Fruit fly (Drosophila melanogaster) whole organism, embryonic: ENCODE data around the gene CG15514.
A peak's percentile ranks its signal among the peaks of the same experiment; 100 is the strongest.

Source experiments
- Aef1 ChIP-seq: fragments of 200-800 bp; sonication (Bioruptor generic); IDR thresholded peaks from 3 replicates; pipeline ENCODE4 v1.3.6; 2022; ENCODE audit warnings: missing biosample characterization, missing genetic modification characterization
- CG10462 ChIP-seq: fragments of 200-800 bp; sonication (Bioruptor generic); optimal IDR thresholded peaks from 2 replicates; lab custom pipeline; 2016; ENCODE audit warnings: missing biosample characterization, missing genetic modification characterization
- CG10979 ChIP-seq: fragments of 200-800 bp; sonication (Bioruptor generic); optimal IDR thresholded peaks from 2 replicates; lab custom pipeline; 2018; ENCODE audit warnings: missing biosample characterization, mild to moderate bottlenecking, missing genetic modification characterization, moderate library complexity
- CG11085 ChIP-seq: fragments of 200-800 bp; sonication (Bioruptor generic); IDR thresholded peaks from 2 replicates; pipeline ENCODE4 v1.3.6; 2022; ENCODE audit warnings: missing biosample characterization, missing genetic modification characterization
- CG11695 ChIP-seq: fragments of 200-800 bp; sonication (Bioruptor generic); IDR thresholded peaks from 3 replicates; pipeline ENCODE4 v1.3.6; 2022; ENCODE audit warnings: missing biosample characterization, missing genetic modification characterization
- CG11723 ChIP-seq: fragments of 200-800 bp; sonication (Bioruptor generic); optimal IDR thresholded peaks from 2 replicates; lab custom pipeline; 2017; ENCODE audit warnings: missing biosample characterization, mild to moderate bottlenecking, missing genetic modification characterization
- CG12236 ChIP-seq: fragments of 200-800 bp; sonication (Bioruptor generic); optimal IDR thresholded peaks from 2 replicates; lab custom pipeline; 2016; ENCODE audit warnings: missing biosample characterization, missing genetic modification characterization
- CG1233 ChIP-seq: fragments of 200-800 bp; sonication (Bioruptor generic); optimal IDR thresholded peaks from 4 replicates; lab custom pipeline; 2018; ENCODE audit warnings: missing biosample characterization, mild to moderate bottlenecking, missing genetic modification characterization
- CG14014 ChIP-seq: fragments of 200-800 bp; sonication (Bioruptor generic); IDR thresholded peaks from 2 replicates; pipeline ENCODE4 v1.3.6; 2022; ENCODE audit warnings: missing biosample characterization, missing genetic modification characterization
- CG14441 ChIP-seq: fragments of 200-800 bp; sonication (Bioruptor generic); IDR thresholded peaks from 2 replicates; pipeline ENCODE4 v1.3.6; 2022; ENCODE audit warnings: missing biosample characterization, missing genetic modification characterization
- CG15269 ChIP-seq: fragments of 200-800 bp; sonication (Bioruptor generic); optimal IDR thresholded peaks from 2 replicates; lab custom pipeline; 2018; ENCODE audit warnings: missing biosample characterization, mild to moderate bottlenecking, missing genetic modification characterization, moderate library complexity
- CG17829 ChIP-seq: fragments of 200-800 bp; optimal IDR thresholded peaks from 2 replicates; lab custom pipeline; 2019; ENCODE audit warnings: missing biosample characterization, mild to moderate bottlenecking, missing genetic modification characterization, moderate library complexity
- CG2678 ChIP-seq: fragments of 200-800 bp; sonication (Bioruptor generic); optimal IDR thresholded peaks from 3 replicates; lab custom pipeline; 2019; ENCODE audit warnings: missing biosample characterization, mild to moderate bottlenecking, missing genetic modification characterization, moderate library complexity
- CG32532 ChIP-seq: fragments of 200-800 bp; sonication (Bioruptor generic); IDR thresholded peaks from 2 replicates; pipeline ENCODE4 v1.3.6; 2022; ENCODE audit warnings: missing biosample characterization, missing genetic modification characterization
- CG33213 ChIP-seq: fragments of 200-800 bp; sonication (Bioruptor generic); optimal IDR thresholded peaks from 3 replicates; lab custom pipeline; 2016; ENCODE audit warnings: missing biosample characterization, missing genetic modification characterization
- CG3407 ChIP-seq: fragments of 200-800 bp; sonication (Bioruptor generic); optimal IDR thresholded peaks from 2 replicates; lab custom pipeline; 2018; ENCODE audit warnings: missing biosample characterization, mild to moderate bottlenecking, missing genetic modification characterization
- CG42726 ChIP-seq: fragments of 200-800 bp; sonication (Bioruptor generic); IDR thresholded peaks from 2 replicates; pipeline ENCODE4 v1.3.6; 2022; ENCODE audit warnings: missing biosample characterization, missing genetic modification characterization; ENCODE audit not compliant: partially characterized antibody
- CG4854 ChIP-seq: fragments of 200-800 bp; sonication (Bioruptor generic); optimal IDR thresholded peaks from 2 replicates; lab custom pipeline; 2016; ENCODE audit warnings: missing biosample characterization, missing genetic modification characterization, inconsistent platforms
- CG6689 ChIP-seq: fragments of 200-800 bp; sonication (Bioruptor generic); IDR thresholded peaks from 2 replicates; pipeline ENCODE4 v1.3.6; 2022; ENCODE audit warnings: missing biosample characterization, missing genetic modification characterization
- CG7987 ChIP-seq: fragments of 200-800 bp; sonication (Bioruptor generic); optimal IDR thresholded peaks from 2 replicates; lab custom pipeline; 2018; ENCODE audit warnings: missing biosample characterization, mild to moderate bottlenecking, missing genetic modification characterization, moderate library complexity
- CG9727 ChIP-seq: fragments of 200-800 bp; sonication (Bioruptor generic); optimal IDR thresholded peaks from 3 replicates; lab custom pipeline; 2017; ENCODE audit warnings: missing biosample characterization, mild to moderate bottlenecking, missing genetic modification characterization
- CG9932 ChIP-seq: fragments of 200-800 bp; sonication (Bioruptor generic); IDR thresholded peaks from 2 replicates; pipeline ENCODE4 v1.3.6; 2022; ENCODE audit warnings: missing biosample characterization, missing genetic modification characterization
- D ChIP-seq, 2 experiments: fragments of 200-800 bp in 1 of 2; fragments of >200 bp in 1 of 2; sonication (Bioruptor generic) in 1 of 2; optimal IDR thresholded peaks; 2 replicates in 1 of 2; 3 replicates in 1 of 2; lab custom pipeline; 2017; ENCODE audit warnings: mild to moderate bottlenecking in 1 of 2, missing biosample characterization in 1 of 2, missing genetic modification characterization in 1 of 2, missing genetic modification reagents in 1 of 2
- Deaf1 ChIP-seq: fragments of 200-800 bp; optimal IDR thresholded peaks from 3 replicates; lab custom pipeline; 2019; ENCODE audit warnings: missing biosample characterization, mild to moderate bottlenecking, missing genetic modification characterization, moderate library complexity
- Drgx ChIP-seq: fragments of 200-800 bp; sonication (Bioruptor generic); IDR thresholded peaks from 2 replicates; pipeline ENCODE4 v1.3.6; 2022; ENCODE audit warnings: missing biosample characterization, missing genetic modification characterization
- HLH54F ChIP-seq: fragments of 200-800 bp; sonication (Bioruptor generic); optimal IDR thresholded peaks from 3 replicates; lab custom pipeline; 2016; ENCODE audit warnings: missing biosample characterization, missing genetic modification characterization
- MTF-1 ChIP-seq: fragments of 200-800 bp; sonication (Bioruptor generic); optimal IDR thresholded peaks from 2 replicates; lab custom pipeline; 2018; ENCODE audit warnings: missing biosample characterization, mild to moderate bottlenecking, missing genetic modification characterization, borderline replicate concordance
- Med ChIP-seq: fragments of 200-800 bp; sonication (Bioruptor generic); peaks from one replicate; lab custom pipeline; 2016; ENCODE audit warnings: missing biosample characterization, missing genetic modification characterization, mild to moderate bottlenecking, inconsistent platforms, moderate library complexity
- NK7.1 ChIP-seq: fragments of 200-800 bp; sonication (Bioruptor generic); optimal IDR thresholded peaks from 3 replicates; lab custom pipeline; 2016; ENCODE audit warnings: missing biosample characterization, missing genetic modification characterization
- Oli ChIP-seq: fragments of 200-800 bp; sonication (Bioruptor generic); optimal IDR thresholded peaks from 2 replicates; lab custom pipeline; 2018; ENCODE audit warnings: missing biosample characterization, mild to moderate bottlenecking, missing genetic modification characterization, moderate library complexity
- Sin3A ChIP-seq: fragments of >200 bp; optimal IDR thresholded peaks from 2 replicates; lab custom pipeline; 2018
- Six4 ChIP-seq: fragments of 200-800 bp; sonication (Bioruptor generic); optimal IDR thresholded peaks from 2 replicates; lab custom pipeline; 2016; ENCODE audit warnings: missing biosample characterization, missing genetic modification characterization
- Sox100B ChIP-seq: fragments of 200-800 bp; sonication (Bioruptor generic); optimal IDR thresholded peaks from 3 replicates; lab custom pipeline; 2018; ENCODE audit warnings: missing biosample characterization, mild to moderate bottlenecking, missing genetic modification characterization
- Spps ChIP-seq: fragments of 200-800 bp; sonication (Bioruptor generic); optimal IDR thresholded peaks from 2 replicates; lab custom pipeline; 2018; ENCODE audit warnings: missing biosample characterization, mild to moderate bottlenecking, missing genetic modification characterization
- TFAM ChIP-seq: fragments of 200-800 bp; sonication (Bioruptor generic); optimal IDR thresholded peaks from 2 replicates; lab custom pipeline; 2017; ENCODE audit warnings: missing biosample characterization, missing genetic modification characterization, inconsistent platforms
- Vsx1 ChIP-seq: fragments of 200-800 bp; sonication (Bioruptor generic); optimal IDR thresholded peaks from 2 replicates; lab custom pipeline; 2017; ENCODE audit warnings: missing biosample characterization, mild to moderate bottlenecking, missing genetic modification characterization, missing genetic modification reagents
- bab2 ChIP-seq: fragments of 200-800 bp; sonication (Bioruptor generic); optimal IDR thresholded peaks from 2 replicates; lab custom pipeline; 2016; ENCODE audit warnings: missing biosample characterization, missing genetic modification characterization
- chinmo ChIP-seq: fragments of 200-800 bp; sonication (Bioruptor generic); IDR thresholded peaks from 4 replicates; pipeline ENCODE4 v1.3.6; 2022; ENCODE audit warnings: missing biosample characterization, missing genetic modification characterization; ENCODE audit not compliant: partially characterized antibody
- esg ChIP-seq: fragments of 200-800 bp; sonication (Bioruptor generic); conservative IDR thresholded peaks from 2 replicates; pipeline ENCODE4 v1.3.6; 2022; ENCODE audit warnings: missing biosample characterization, missing genetic modification characterization
- fd3F ChIP-seq: fragments of 200-800 bp; sonication (Bioruptor generic); optimal IDR thresholded peaks from 2 replicates; lab custom pipeline; 2018; ENCODE audit warnings: missing biosample characterization, mild to moderate bottlenecking, missing genetic modification characterization, moderate library complexity
- lov ChIP-seq, 2 experiments: fragments of 200-800 bp in 1 of 2; fragments of >200 bp in 1 of 2; sonication (Bioruptor generic) in 1 of 2; IDR thresholded peaks in 1 of 2; optimal IDR thresholded peaks in 1 of 2; 2 replicates in 1 of 2; 3 replicates in 1 of 2; pipeline versions ENCODE4 v1.3.6 to Lab custom; 2017 to 2022; ENCODE audit warnings: missing biosample characterization in 1 of 2, missing genetic modification characterization in 1 of 2
- nerfin-1 ChIP-seq: fragments of 200-800 bp; sonication (Bioruptor generic); optimal IDR thresholded peaks from 3 replicates; lab custom pipeline; 2019; ENCODE audit warnings: missing biosample characterization, mild to moderate bottlenecking, missing genetic modification characterization, moderate library complexity
- onecut ChIP-seq: fragments of 200-800 bp; sonication (Bioruptor generic); IDR thresholded peaks from 2 replicates; pipeline ENCODE4 v1.3.6; 2022; ENCODE audit warnings: missing biosample characterization, missing genetic modification characterization
- pan ChIP-seq, 4 experiments: fragments of >200 bp in 3 of 4; fragments of 200-800 bp in 1 of 4; sonication (Bioruptor generic) in 1 of 4; optimal IDR thresholded peaks in 3 of 4; IDR thresholded peaks in 1 of 4; 2 replicates each; pipeline versions ENCODE4 v1.3.6 to Lab custom; 2017 to 2022; ENCODE audit warnings: missing biosample characterization in 2 of 4, missing genetic modification characterization in 2 of 4, mixed read lengths in 1 of 4
- row ChIP-seq: fragments of 200-800 bp; sonication (Bioruptor generic); IDR thresholded peaks from 3 replicates; pipeline ENCODE4 v1.3.6; 2022; ENCODE audit warnings: missing biosample characterization, missing genetic modification characterization
- slp2 ChIP-seq: fragments of 200-800 bp; sonication (Bioruptor generic); optimal IDR thresholded peaks from 2 replicates; lab custom pipeline; 2016; ENCODE audit warnings: missing biosample characterization, missing genetic modification characterization
- sob ChIP-seq: fragments of 200-800 bp; sonication (Bioruptor generic); IDR thresholded peaks from 2 replicates; pipeline ENCODE4 v1.3.6; 2022; ENCODE audit warnings: missing biosample characterization, missing genetic modification characterization
- ssp ChIP-seq: fragments of 200-800 bp; sonication (Bioruptor generic); IDR thresholded peaks from 2 replicates; pipeline ENCODE4 v1.3.6; 2022; ENCODE audit warnings: missing biosample characterization, missing genetic modification characterization
- sug ChIP-seq: fragments of 200-800 bp; optimal IDR thresholded peaks from 2 replicates; lab custom pipeline; 2019; ENCODE audit warnings: missing biosample characterization, mild to moderate bottlenecking, missing genetic modification characterization, moderate library complexity
- wek ChIP-seq: fragments of 200-800 bp; sonication (Bioruptor generic); optimal IDR thresholded peaks from 3 replicates; lab custom pipeline; 2018; ENCODE audit warnings: missing biosample characterization, mild to moderate bottlenecking, missing genetic modification characterization, moderate library complexity

CG15514 gene

DNA sequence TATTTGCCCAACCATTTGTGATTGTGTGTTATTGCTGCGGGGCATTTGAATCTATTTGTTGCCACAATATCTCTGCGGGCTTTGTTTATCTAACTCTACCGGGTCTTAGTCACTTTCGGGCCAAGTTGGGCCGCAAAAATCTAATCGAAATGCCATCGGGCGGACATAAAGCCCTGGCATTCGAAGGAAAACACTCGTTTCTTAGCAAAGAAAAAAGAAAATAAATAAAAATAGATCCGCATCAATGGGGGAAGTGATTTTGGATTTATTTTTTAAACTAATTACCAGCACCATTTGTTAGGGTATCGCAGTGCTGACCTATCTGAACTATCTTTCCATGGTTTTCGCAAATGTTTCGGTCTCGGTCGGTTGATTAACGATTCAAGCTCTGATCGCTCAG is 37.3 kb upstream of the CG15514 start (continued):
- TF ChIP-seq sob = 0 out of 2 replicates have a peak, but pooled peaks have one; percentile 26
- TF ChIP-seq CG32532 = 0 out of 2 replicates have a peak, but pooled peaks have one; percentile 24
- TF ChIP-seq chinmo (GFP tag; lab: Robert Waterston, UW) = 0 out of 4 replicates have a peak, but pooled peaks have one; percentile 34
- 0 out of 2 replicates have a peak, but pooled peaks have one; percentile 10 for TF ChIP-seq esg (GFP tag; lab: Robert Waterston, UW)
- no peak for TF ChIP-seq CG1233
- no peak for TF ChIP-seq lov (optimal IDR thresholded peaks at IDR 0.05; lab: Kevin White, UChicago)
- no peak for TF ChIP-seq lov (GFP tag; IDR thresholded peaks at IDR 0.05; lab: Robert Waterston, UW)
- TF ChIP-seq wek (GFP tag; lab: Kevin White, UChicago) = no peak
- TF ChIP-seq D (optimal IDR thresholded peaks at IDR 0.05; lab: Kevin White, UChicago) = no peak
- TF ChIP-seq D (GFP tag; optimal IDR thresholded peaks at IDR 0.05; lab: Kevin White, UChicago) = no peak
- peak; percentile 5 for TF ChIP-seq CG15269
- TF ChIP-seq Vsx1 (GFP tag; lab: Kevin White, UChicago) = no peak
- TF ChIP-seq Sox100B (GFP tag; lab: Kevin White, UChicago) = no peak
- TF ChIP-seq CG11695 (GFP tag; lab: Robert Waterston, UW) = no peak
- TF ChIP-seq TFAM (GFP tag; lab: Kevin White, UChicago) = no peak
- TF ChIP-seq CG3407 = no peak
- TF ChIP-seq Med (GFP tag; lab: Kevin White, UChicago) = peak; percentile 83
- TF ChIP-seq fd3F = no peak
- no peak for TF ChIP-seq Oli (tag; lab: Kevin White, UChicago)
- no peak for TF ChIP-seq CG7987 (GFP tag; lab: Kevin White, UChicago)
- TF ChIP-seq CG2678 (tag; lab: Kevin White, UChicago) = peak; percentile 19
- no peak for TF ChIP-seq Spps (tag; lab: Kevin White, UChicago)
- no peak for TF ChIP-seq CG14441
- peak; percentile 42; the same call in 2 of the 3 replicates for TF ChIP-seq row (GFP tag; lab: Robert Waterston, UW)
- no peak for TF ChIP-seq CG12236 (GFP tag; lab: Kevin White, UChicago)
- TF ChIP-seq bab2 (GFP tag; lab: Kevin White, UChicago) = no peak
- no peak for TF ChIP-seq CG33213
- no peak for TF ChIP-seq CG6689
- TF ChIP-seq HLH54F = no peak
- no peak for TF ChIP-seq slp2 (GFP tag; lab: Kevin White, UChicago)
- no peak for TF ChIP-seq Aef1 (GFP tag; lab: Robert Waterston, UW)
- no peak for TF ChIP-seq Sin3A (lab: Kevin White, UChicago)
- no peak for TF ChIP-seq CG14014 (GFP tag; lab: Robert Waterston, UW)
- TF ChIP-seq CG9932 (GFP tag; lab: Robert Waterston, UW) = peak; percentile 65
- TF ChIP-seq Deaf1 (tag; lab: Kevin White, UChicago) = no peak
- no peak for TF ChIP-seq CG42726 (GFP tag; lab: Robert Waterston, UW)
- TF ChIP-seq MTF-1 (GFP tag; lab: Kevin White, UChicago) = no peak
- no peak for TF ChIP-seq NK7.1 (GFP tag; lab: Kevin White, UChicago)
- TF ChIP-seq CG11085 (GFP tag; lab: Robert Waterston, UW) = no peak
- peak; percentile 60; the same call in 1 of the 2 replicates for TF ChIP-seq Drgx (GFP tag; lab: Robert Waterston, UW)
- no peak for TF ChIP-seq onecut (GFP tag; lab: Robert Waterston, UW)
- no peak for TF ChIP-seq CG9727 (GFP tag; lab: Kevin White, UChicago)
- no peak for TF ChIP-seq CG10462
- TF ChIP-seq ssp = no peak
- TF ChIP-seq CG17829 (tag; lab: Kevin White, UChicago) = no peak
- no peak for TF ChIP-seq Six4 (GFP tag; lab: Kevin White, UChicago)
- TF ChIP-seq pan (optimal IDR thresholded peaks at IDR 0.05; lab: Kevin White, UChicago) = no peak
- TF ChIP-seq pan (GFP tag; optimal IDR thresholded peaks at IDR 0.05 in 1 of 2, IDR thresholded peaks at IDR 0.05 in 1 of 2) = no peak
- TF ChIP-seq CG11723 (GFP tag; lab: Kevin White, UChicago) = no peak
- no peak for TF ChIP-seq CG10979 (tag; lab: Kevin White, UChicago)
- TF ChIP-seq sug = peak; percentile 25
- no peak for TF ChIP-seq CG4854 (GFP tag; lab: Kevin White, UChicago)
- TF ChIP-seq nerfin-1 = no peak
